Fruit fly (Drosophila melanogaster) whole organism, embryonic: ENCODE results near the gene CG17652.
A peak's percentile ranks its signal among the peaks of the same experiment; 100 is the strongest.

Experiments
- CG10431 ChIP-seq: fragments of 200-800 bp; sonication (Bioruptor generic); optimal IDR thresholded peaks from 3 replicates; lab custom pipeline; 2018; ENCODE audit warnings: missing biosample characterization, mild to moderate bottlenecking, missing genetic modification characterization
- CG11398 ChIP-seq: fragments of 200-800 bp; sonication (Bioruptor generic); optimal IDR thresholded peaks from 2 replicates; lab custom pipeline; 2016; ENCODE audit warnings: missing biosample characterization, missing genetic modification characterization
- CG11560 ChIP-seq: fragments of 200-800 bp; sonication (Bioruptor generic); IDR thresholded peaks from 3 replicates; pipeline ENCODE4 v1.3.6; 2022; ENCODE audit warnings: missing biosample characterization, missing genetic modification characterization
- CG14014 ChIP-seq: fragments of 200-800 bp; sonication (Bioruptor generic); IDR thresholded peaks from 2 replicates; pipeline ENCODE4 v1.3.6; 2022; ENCODE audit warnings: missing biosample characterization, missing genetic modification characterization
- CG14965 ChIP-seq: fragments of 200-800 bp; sonication (Bioruptor generic); optimal IDR thresholded peaks from 2 replicates; lab custom pipeline; 2016; ENCODE audit warnings: missing biosample characterization, missing genetic modification characterization, borderline replicate concordance
- CG15073 ChIP-seq: fragments of 200-800 bp; sonication (Bioruptor generic); optimal IDR thresholded peaks from 2 replicates; lab custom pipeline; 2016; ENCODE audit warnings: missing biosample characterization, missing genetic modification characterization
- CG15514 ChIP-seq: fragments of 200-800 bp; sonication (Bioruptor generic); optimal IDR thresholded peaks from 3 replicates; lab custom pipeline; 2017; ENCODE audit warnings: missing biosample characterization, missing genetic modification characterization, mild to moderate bottlenecking, moderate library complexity, missing genetic modification reagents
- CG16813 ChIP-seq: fragments of 200-800 bp; sonication (Bioruptor generic); IDR thresholded peaks from 3 replicates; pipeline ENCODE4 v1.3.6; 2022; ENCODE audit warnings: missing biosample characterization, missing genetic modification characterization; ENCODE audit not compliant: partially characterized antibody
- CG16863 ChIP-seq: fragments of 200-800 bp; sonication (Bioruptor generic); optimal IDR thresholded peaks from 3 replicates; lab custom pipeline; 2016; ENCODE audit warnings: missing biosample characterization, missing genetic modification characterization
- CG17359 ChIP-seq: fragments of 200-800 bp; sonication (Bioruptor generic); optimal IDR thresholded peaks from 3 replicates; lab custom pipeline; 2018; ENCODE audit warnings: missing biosample characterization, mild to moderate bottlenecking, missing genetic modification characterization, moderate library complexity
- CG17385 ChIP-seq: fragments of 200-800 bp; sonication (Bioruptor generic); optimal IDR thresholded peaks from 3 replicates; lab custom pipeline; 2018; ENCODE audit warnings: missing biosample characterization, mild to moderate bottlenecking, missing genetic modification characterization
- CG17912 ChIP-seq: fragments of 200-800 bp; sonication (Bioruptor generic); optimal IDR thresholded peaks from 2 replicates; lab custom pipeline; 2018; ENCODE audit warnings: missing biosample characterization, mild to moderate bottlenecking, missing genetic modification characterization
- CG1832 ChIP-seq: fragments of 200-800 bp; sonication (Bioruptor generic); optimal IDR thresholded peaks from 2 replicates; lab custom pipeline; 2017; ENCODE audit warnings: missing biosample characterization, mild to moderate bottlenecking, missing genetic modification characterization, inconsistent platforms
- CG2678 ChIP-seq: fragments of 200-800 bp; sonication (Bioruptor generic); optimal IDR thresholded peaks from 3 replicates; lab custom pipeline; 2019; ENCODE audit warnings: missing biosample characterization, mild to moderate bottlenecking, missing genetic modification characterization, moderate library complexity
- CG4424 ChIP-seq: fragments of 200-800 bp; sonication (Bioruptor generic); optimal IDR thresholded peaks from 3 replicates; lab custom pipeline; 2016; ENCODE audit warnings: missing biosample characterization, missing genetic modification characterization
- CG6254 ChIP-seq: fragments of 200-800 bp; sonication (Bioruptor generic); optimal IDR thresholded peaks from 3 replicates; lab custom pipeline; 2017; ENCODE audit warnings: mild to moderate bottlenecking, missing biosample characterization, missing genetic modification reagents, missing genetic modification characterization
- CG7786 ChIP-seq: fragments of 200-800 bp; sonication (Bioruptor generic); optimal IDR thresholded peaks from 2 replicates; lab custom pipeline; 2016; ENCODE audit warnings: missing biosample characterization, missing genetic modification characterization
- CG7963 ChIP-seq: fragments of 200-800 bp; sonication (Bioruptor generic); IDR thresholded peaks from 3 replicates; pipeline ENCODE4 v1.3.6; 2022; ENCODE audit warnings: missing biosample characterization, missing genetic modification characterization; ENCODE audit not compliant: partially characterized antibody
- CG8765 ChIP-seq: fragments of 200-800 bp; sonication (Bioruptor generic); IDR thresholded peaks from 2 replicates; pipeline ENCODE4 v1.3.6; 2022; ENCODE audit warnings: missing biosample characterization, missing genetic modification characterization
- CkIIα-i1 ChIP-seq: fragments of 200-800 bp; sonication (Bioruptor generic); IDR thresholded peaks from 2 replicates; pipeline ENCODE4 v1.3.6; 2022; ENCODE audit warnings: missing biosample characterization, missing genetic modification characterization
- CrebB ChIP-seq: fragments of 200-800 bp; sonication (Bioruptor generic); optimal IDR thresholded peaks from 3 replicates; lab custom pipeline; 2018; ENCODE audit warnings: missing biosample characterization, mild to moderate bottlenecking, missing genetic modification characterization
- Doc2 ChIP-seq: fragments of 200-800 bp; sonication (Bioruptor generic); IDR thresholded peaks from 2 replicates; pipeline ENCODE4 v1.3.6; 2022; ENCODE audit warnings: missing biosample characterization, missing genetic modification characterization
- Ets97D ChIP-seq: fragments of 200-800 bp; sonication (Bioruptor generic); optimal IDR thresholded peaks from 3 replicates; lab custom pipeline; 2016; ENCODE audit warnings: missing biosample characterization, missing genetic modification characterization
- Fer1 ChIP-seq: fragments of 200-800 bp; sonication (Bioruptor generic); optimal IDR thresholded peaks from 2 replicates; lab custom pipeline; 2017; ENCODE audit warnings: missing biosample characterization, mild to moderate bottlenecking, missing genetic modification characterization
- Gug ChIP-seq: fragments of 200-800 bp; sonication (Bioruptor generic); IDR thresholded peaks from 4 replicates; pipeline ENCODE4 v1.3.6; 2022; ENCODE audit warnings: missing biosample characterization, missing genetic modification characterization
- MBD-R2 ChIP-seq: fragments of 200-800 bp; sonication (Bioruptor generic); IDR thresholded peaks from 2 replicates; pipeline ENCODE4 v1.3.6; 2022; ENCODE audit warnings: missing biosample characterization, missing genetic modification characterization
- MESR4 ChIP-seq: fragments of 200-800 bp; sonication (Bioruptor generic); optimal IDR thresholded peaks from 2 replicates; lab custom pipeline; 2018; ENCODE audit warnings: missing biosample characterization, mild to moderate bottlenecking, missing genetic modification characterization, moderate library complexity
- NC2α ChIP-seq: fragments of 200-800 bp; sonication (Bioruptor generic); optimal IDR thresholded peaks from 2 replicates; lab custom pipeline; 2016; ENCODE audit warnings: missing biosample characterization, missing genetic modification characterization
- PHDP ChIP-seq: fragments of 200-800 bp; sonication (Bioruptor generic); optimal IDR thresholded peaks from 3 replicates; lab custom pipeline; 2018; ENCODE audit warnings: missing biosample characterization, mild to moderate bottlenecking, missing genetic modification characterization, moderate library complexity
- Scr ChIP-seq: fragments of 200-800 bp; sonication (Bioruptor generic); IDR thresholded peaks from 2 replicates; pipeline ENCODE4 v1.3.6; 2022; ENCODE audit warnings: missing biosample characterization, missing genetic modification characterization; ENCODE audit not compliant: partially characterized antibody
- TFAM ChIP-seq: fragments of 200-800 bp; sonication (Bioruptor generic); optimal IDR thresholded peaks from 2 replicates; lab custom pipeline; 2017; ENCODE audit warnings: missing biosample characterization, missing genetic modification characterization, inconsistent platforms
- Tbp ChIP-seq: fragments of >200 bp; optimal IDR thresholded peaks from 2 replicates; lab custom pipeline; 2018; ENCODE audit warnings: missing biosample characterization, missing genetic modification characterization
- al ChIP-seq: fragments of 200-800 bp; sonication (Bioruptor generic); IDR thresholded peaks from 2 replicates; pipeline ENCODE4 v1.3.6; 2022; ENCODE audit warnings: missing biosample characterization, missing genetic modification characterization
- bab2 ChIP-seq: fragments of 200-800 bp; sonication (Bioruptor generic); optimal IDR thresholded peaks from 2 replicates; lab custom pipeline; 2016; ENCODE audit warnings: missing biosample characterization, missing genetic modification characterization
- bsh ChIP-seq, 2 experiments: fragments of 200-800 bp; sonication (Bioruptor generic); optimal IDR thresholded peaks; 2 replicates each; lab custom pipeline; 2017 to 2018; ENCODE audit warnings: mild to moderate bottlenecking in 2 of 2, missing biosample characterization in 2 of 2, missing genetic modification characterization in 2 of 2, moderate library complexity in 1 of 2
- caup ChIP-seq: fragments of 200-800 bp; sonication (Bioruptor generic); optimal IDR thresholded peaks from 3 replicates; lab custom pipeline; 2017; ENCODE audit warnings: missing biosample characterization, mild to moderate bottlenecking, missing genetic modification characterization, moderate library complexity; ENCODE audit not compliant: severe bottlenecking
- corto ChIP-seq: fragments of 200-800 bp; sonication (Bioruptor generic); optimal IDR thresholded peaks from 2 replicates; lab custom pipeline; 2016; ENCODE audit warnings: missing biosample characterization, mild to moderate bottlenecking, missing genetic modification characterization, moderate library complexity
- dan ChIP-seq: fragments of 200-800 bp; sonication (Bioruptor generic); IDR thresholded peaks from 2 replicates; pipeline ENCODE4 v1.3.6; 2022; ENCODE audit warnings: missing biosample characterization, missing genetic modification characterization
- danr ChIP-seq: fragments of 200-800 bp; sonication (Bioruptor generic); IDR thresholded peaks from 2 replicates; pipeline ENCODE4 v1.3.6; 2022; ENCODE audit warnings: missing biosample characterization, missing genetic modification characterization
- dati ChIP-seq: fragments of 200-800 bp; sonication (Bioruptor generic); IDR thresholded peaks from 2 replicates; pipeline ENCODE4 v1.3.6; 2022; ENCODE audit warnings: missing biosample characterization, missing genetic modification characterization
- ftz-f1 ChIP-seq: fragments of 200-800 bp; sonication (Bioruptor generic); optimal IDR thresholded peaks from 2 replicates; lab custom pipeline; 2016; ENCODE audit warnings: missing biosample characterization, missing genetic modification characterization
- grn ChIP-seq: fragments of 200-800 bp; sonication (Bioruptor generic); optimal IDR thresholded peaks from 3 replicates; lab custom pipeline; 2017; ENCODE audit warnings: missing biosample characterization, missing genetic modification characterization
- lilli ChIP-seq: fragments of 200-800 bp; sonication (Bioruptor generic); optimal IDR thresholded peaks from 3 replicates; lab custom pipeline; 2016; ENCODE audit warnings: missing biosample characterization, missing genetic modification characterization
- otp ChIP-seq: fragments of 200-800 bp; sonication (Bioruptor generic); IDR thresholded peaks from 3 replicates; pipeline ENCODE4, ENCODE4 v1.3.6; 2022; ENCODE audit warnings: missing biosample characterization, missing genetic modification characterization
- seq ChIP-seq: fragments of 200-800 bp; sonication (Bioruptor generic); IDR thresholded peaks from 2 replicates; pipeline ENCODE4 v1.3.6; 2022; ENCODE audit warnings: missing biosample characterization, missing genetic modification characterization
- stwl ChIP-seq: fragments of 200-800 bp; sonication (Bioruptor generic); optimal IDR thresholded peaks from 3 replicates; lab custom pipeline; 2018; ENCODE audit warnings: missing biosample characterization, mild to moderate bottlenecking, missing genetic modification characterization, moderate library complexity
- tin ChIP-seq: fragments of 200-800 bp; sonication (Bioruptor generic); optimal IDR thresholded peaks from 3 replicates; lab custom pipeline; 2016; ENCODE audit warnings: missing biosample characterization, missing genetic modification characterization
- unpg ChIP-seq: fragments of 200-800 bp; sonication (Bioruptor generic); optimal IDR thresholded peaks from 3 replicates; lab custom pipeline; 2018; ENCODE audit warnings: missing biosample characterization, mild to moderate bottlenecking, missing genetic modification characterization, moderate library complexity
- usp ChIP-seq: fragments of >200 bp; optimal IDR thresholded peaks from 2 replicates; lab custom pipeline; 2017; ENCODE audit warnings: missing biosample characterization, missing genetic modification characterization
- zfh2 ChIP-seq: fragments of 200-800 bp; sonication (Bioruptor generic); optimal IDR thresholded peaks from 2 replicates; lab custom pipeline; 2016; ENCODE audit warnings: missing biosample characterization, missing genetic modification characterization

CG17652 gene

DNA sequence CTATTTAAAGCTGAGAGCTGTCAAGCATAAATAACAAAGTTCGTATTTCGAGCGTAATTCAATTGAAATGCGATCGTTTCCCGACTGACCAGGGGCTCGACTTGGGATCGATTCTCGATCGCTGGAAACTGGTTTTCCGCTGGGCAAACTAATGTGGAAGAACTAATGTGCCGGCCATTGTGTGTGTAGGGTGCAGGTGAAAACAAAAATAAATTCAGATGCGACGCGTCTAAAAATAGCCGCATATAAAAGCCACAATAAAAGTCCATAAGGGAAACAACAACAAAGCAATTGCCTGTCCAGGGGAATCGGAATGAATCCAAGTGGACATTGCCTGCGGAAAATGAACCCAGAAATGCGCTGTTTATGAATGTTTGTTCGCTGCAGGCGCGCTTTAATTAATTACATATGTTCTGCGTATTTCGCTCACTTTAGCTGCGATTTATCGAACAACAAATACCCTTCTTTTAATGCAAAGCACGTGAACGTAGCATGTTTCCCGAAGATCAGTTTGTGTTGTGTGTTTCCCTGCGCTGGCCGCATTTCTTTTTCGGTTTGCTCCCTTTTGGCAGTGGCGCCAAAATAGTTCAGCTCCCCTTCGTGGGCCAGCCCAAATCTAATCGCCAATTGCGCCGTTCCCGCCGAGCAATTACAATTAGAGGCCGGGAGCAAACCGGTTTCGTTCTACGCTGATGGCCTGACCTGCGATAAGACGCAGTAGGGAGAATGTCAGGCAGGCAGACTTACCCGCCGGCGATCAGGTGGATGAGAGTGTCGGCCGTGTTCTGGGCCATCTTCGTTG is 8.8 kb downstream of the CG17652 start (continued):
- TF ChIP-seq CG8765 (GFP tag; lab: Robert Waterston, UW) (no peak), caup (GFP tag; lab: Kevin White, UChicago) (no peak), corto (no peak), CG15073 (GFP tag; lab: Kevin White, UChicago) (no peak), usp (GFP tag; lab: Kevin White, UChicago) (no peak), CG4424 (no peak), dati (GFP tag; lab: Robert Waterston, UW) (no peak), CG1832 (no peak), CG17385 (GFP tag; lab: Kevin White, UChicago) (peak; percentile 12), otp (GFP tag; lab: Robert Waterston, UW) (no peak), CG17359 (tag; lab: Kevin White, UChicago) (peak; percentile 45), PHDP (peak; percentile 44), CG17912 (peak; percentile 5), CG7786 (GFP tag; lab: Kevin White, UChicago) (no peak), NC2α (no peak), TFAM (no peak), seq (no peak), CG10431 (GFP tag; lab: Kevin White, UChicago) (no peak), grn (GFP tag; lab: Kevin White, UChicago) (peak; percentile 43), CG14014 (GFP tag; lab: Robert Waterston, UW) (peak; percentile 19; the same call in 1 of the 2 replicates), Tbp (GFP tag; lab: Kevin White, UChicago) (no peak), CG2678 (tag; lab: Kevin White, UChicago) (peak; percentile 49), Gug (GFP tag; lab: Robert Waterston, UW) (no peak), CG15514 (no peak), CrebB (tag; lab: Kevin White, UChicago) (no peak), Doc2 (no peak), bab2 (GFP tag; lab: Kevin White, UChicago) (no peak), stwl (tag; lab: Kevin White, UChicago) (no peak), MESR4 (GFP tag; lab: Kevin White, UChicago) (no peak), bsh (GFP tag; optimal IDR thresholded peaks at IDR 0.05; lab: Kevin White, UChicago) (peak in 1 of 2 experiments; percentile 52), al (GFP tag; lab: Robert Waterston, UW) (no peak), CkIIα-i1 (GFP tag; lab: Robert Waterston, UW) (no peak), unpg (GFP tag; lab: Kevin White, UChicago) (peak; percentile 15), Ets97D (GFP tag; lab: Kevin White, UChicago) (no peak), CG14965 (GFP tag; lab: Kevin White, UChicago) (no peak), CG16813 (GFP tag; lab: Robert Waterston, UW) (no peak), Fer1 (peak; percentile 9), tin (GFP tag; lab: Kevin White, UChicago) (no peak), dan (GFP tag; lab: Robert Waterston, UW) (no peak), Scr (GFP tag; lab: Robert Waterston, UW) (no peak), CG6254 (GFP tag; lab: Kevin White, UChicago) (no peak), zfh2 (GFP tag; lab: Kevin White, UChicago) (no peak), MBD-R2 (GFP tag; lab: Robert Waterston, UW) (no peak), CG7963 (no peak), CG11398 (GFP tag; lab: Kevin White, UChicago) (no peak), ftz-f1 (GFP tag; lab: Kevin White, UChicago) (no peak), danr (no peak), lilli (peak; percentile 39), CG11560 (tag; lab: Robert Waterston, UW) (no peak), CG16863 (GFP tag; lab: Kevin White, UChicago) (no peak)
